Fruit fly (Drosophila melanogaster) whole organism, embryonic: ENCODE data around the gene mol.
A peak's percentile ranks its signal among the peaks of the same experiment; 100 is the strongest.

Source experiments
- Awh ChIP-seq: fragments of 200-800 bp; sonication (Bioruptor generic); IDR thresholded peaks from 2 replicates; pipeline ENCODE4, ENCODE4 v1.3.6; 2022; ENCODE audit warnings: missing biosample characterization, missing genetic modification characterization
- B-H1 ChIP-seq: fragments of 200-800 bp; sonication (Bioruptor generic); IDR thresholded peaks from 3 replicates; pipeline ENCODE4 v1.3.6; 2022; ENCODE audit warnings: missing biosample characterization, missing genetic modification characterization
- Bteb2 ChIP-seq: fragments of 200-800 bp; sonication (Bioruptor generic); optimal IDR thresholded peaks from 2 replicates; lab custom pipeline; 2016; ENCODE audit warnings: missing biosample characterization, missing genetic modification characterization
- CG10959 ChIP-seq: fragments of 200-800 bp; sonication (Bioruptor generic); IDR thresholded peaks from 2 replicates; pipeline ENCODE4 v1.3.6; 2022; ENCODE audit warnings: missing biosample characterization, missing genetic modification characterization
- CG11695 ChIP-seq: fragments of 200-800 bp; sonication (Bioruptor generic); IDR thresholded peaks from 3 replicates; pipeline ENCODE4 v1.3.6; 2022; ENCODE audit warnings: missing biosample characterization, missing genetic modification characterization
- CG11723 ChIP-seq: fragments of 200-800 bp; sonication (Bioruptor generic); optimal IDR thresholded peaks from 2 replicates; lab custom pipeline; 2017; ENCODE audit warnings: missing biosample characterization, mild to moderate bottlenecking, missing genetic modification characterization
- CG16813 ChIP-seq: fragments of 200-800 bp; sonication (Bioruptor generic); IDR thresholded peaks from 3 replicates; pipeline ENCODE4 v1.3.6; 2022; ENCODE audit warnings: missing biosample characterization, missing genetic modification characterization; ENCODE audit not compliant: partially characterized antibody
- CG18262 ChIP-seq: fragments of 200-800 bp; optimal IDR thresholded peaks from 3 replicates; lab custom pipeline; 2019; ENCODE audit warnings: missing biosample characterization, mild to moderate bottlenecking, missing genetic modification characterization, moderate library complexity
- CG1832 ChIP-seq: fragments of 200-800 bp; sonication (Bioruptor generic); optimal IDR thresholded peaks from 2 replicates; lab custom pipeline; 2017; ENCODE audit warnings: missing biosample characterization, mild to moderate bottlenecking, missing genetic modification characterization, inconsistent platforms
- CG18619 ChIP-seq: fragments of 200-800 bp; sonication (Bioruptor generic); optimal IDR thresholded peaks from 3 replicates; lab custom pipeline; 2017; ENCODE audit warnings: missing biosample characterization, mild to moderate bottlenecking, missing genetic modification characterization
- CG18764 ChIP-seq: fragments of 200-800 bp; sonication (Bioruptor generic); optimal IDR thresholded peaks from 3 replicates; lab custom pipeline; 2016; ENCODE audit warnings: missing biosample characterization, missing genetic modification characterization
- CG2202 ChIP-seq: fragments of 200-800 bp; sonication (Bioruptor generic); optimal IDR thresholded peaks from 2 replicates; lab custom pipeline; 2018; ENCODE audit warnings: missing biosample characterization, mild to moderate bottlenecking, missing genetic modification characterization
- CG3065 ChIP-seq: fragments of 200-800 bp; sonication (Bioruptor generic); optimal IDR thresholded peaks from 2 replicates; lab custom pipeline; 2016; ENCODE audit warnings: missing biosample characterization, missing genetic modification characterization
- CG34376 ChIP-seq: fragments of 200-800 bp; sonication (Bioruptor generic); optimal IDR thresholded peaks from 2 replicates; lab custom pipeline; 2018; ENCODE audit warnings: missing biosample characterization, mild to moderate bottlenecking, missing genetic modification characterization
- CG3847 ChIP-seq: fragments of 200-800 bp; sonication (Bioruptor generic); IDR thresholded peaks from 2 replicates; pipeline ENCODE4 v1.3.6; 2022; ENCODE audit warnings: missing biosample characterization, missing genetic modification characterization
- CG5953 ChIP-seq: fragments of 200-800 bp; sonication (Bioruptor generic); IDR thresholded peaks from 2 replicates; pipeline ENCODE4 v1.3.6; 2022; ENCODE audit warnings: missing biosample characterization, missing genetic modification characterization
- CG6175 ChIP-seq: fragments of 200-800 bp; sonication (Bioruptor generic); IDR thresholded peaks from 3 replicates; pipeline ENCODE4 v1.3.6; 2022; ENCODE audit warnings: missing biosample characterization, missing genetic modification characterization
- CG7271 ChIP-seq: fragments of 200-800 bp; sonication (Bioruptor generic); optimal IDR thresholded peaks from 2 replicates; lab custom pipeline; 2018; ENCODE audit warnings: missing biosample characterization, mild to moderate bottlenecking, missing genetic modification characterization, moderate library complexity
- CG8924 ChIP-seq: fragments of 200-800 bp; optimal IDR thresholded peaks from 3 replicates; lab custom pipeline; 2019; ENCODE audit warnings: missing biosample characterization, mild to moderate bottlenecking, missing genetic modification characterization, moderate library complexity
- CG8944 ChIP-seq: fragments of 200-800 bp; sonication (Bioruptor generic); optimal IDR thresholded peaks from 3 replicates; lab custom pipeline; 2016; ENCODE audit warnings: missing biosample characterization, missing genetic modification characterization
- Dip3 ChIP-seq: fragments of 200-800 bp; sonication (Bioruptor generic); optimal IDR thresholded peaks from 3 replicates; lab custom pipeline; 2016; ENCODE audit warnings: missing biosample characterization, missing genetic modification characterization
- Doc2 ChIP-seq: fragments of 200-800 bp; sonication (Bioruptor generic); IDR thresholded peaks from 2 replicates; pipeline ENCODE4 v1.3.6; 2022; ENCODE audit warnings: missing biosample characterization, missing genetic modification characterization
- HLH54F ChIP-seq: fragments of 200-800 bp; sonication (Bioruptor generic); optimal IDR thresholded peaks from 3 replicates; lab custom pipeline; 2016; ENCODE audit warnings: missing biosample characterization, missing genetic modification characterization
- Mad ChIP-seq: fragments of 200-800 bp; sonication (Bioruptor generic); optimal IDR thresholded peaks from 2 replicates; lab custom pipeline; 2016; ENCODE audit warnings: missing biosample characterization, missing genetic modification characterization
- Nf-YA ChIP-seq: fragments of 200-800 bp; sonication (Bioruptor generic); IDR thresholded peaks from 2 replicates; pipeline ENCODE4 v1.3.6; 2022; ENCODE audit warnings: missing biosample characterization, missing genetic modification characterization
- Nf-YB ChIP-seq: fragments of 200-800 bp; sonication (Bioruptor generic); optimal IDR thresholded peaks from 3 replicates; lab custom pipeline; 2019; ENCODE audit warnings: missing biosample characterization, mild to moderate bottlenecking, missing genetic modification characterization, moderate library complexity
- Nf-YC ChIP-seq: fragments of 200-800 bp; optimal IDR thresholded peaks from 3 replicates; lab custom pipeline; 2019; ENCODE audit warnings: missing biosample characterization, mild to moderate bottlenecking, missing genetic modification characterization, moderate library complexity
- Opbp ChIP-seq: fragments of 200-800 bp; sonication (Bioruptor generic); IDR thresholded peaks from 3 replicates; pipeline ENCODE4 v1.3.6; 2022; ENCODE audit warnings: missing biosample characterization, missing genetic modification characterization; ENCODE audit not compliant: partially characterized antibody
- Rx ChIP-seq: fragments of 200-800 bp; sonication (Bioruptor generic); IDR thresholded peaks from 2 replicates; pipeline ENCODE4 v1.3.6; 2022; ENCODE audit warnings: missing biosample characterization, missing genetic modification characterization
- YL-1 ChIP-seq: fragments of 200-800 bp; sonication (Bioruptor generic); optimal IDR thresholded peaks from 3 replicates; lab custom pipeline; 2017; ENCODE audit warnings: missing biosample characterization, mild to moderate bottlenecking, missing genetic modification characterization
- abd-A ChIP-seq: fragments of 200-800 bp; sonication (Bioruptor generic); optimal IDR thresholded peaks from 3 replicates; lab custom pipeline; 2019; ENCODE audit warnings: missing biosample characterization, mild to moderate bottlenecking, missing genetic modification characterization, moderate library complexity
- ap ChIP-seq: fragments of 200-800 bp; sonication (Bioruptor generic); IDR thresholded peaks from 2 replicates; pipeline ENCODE4 v1.3.6; 2022; ENCODE audit warnings: missing biosample characterization, missing genetic modification characterization
- bbx ChIP-seq: fragments of 200-800 bp; sonication (Bioruptor generic); IDR thresholded peaks from 2 replicates; pipeline ENCODE4 v1.3.6; 2022; ENCODE audit warnings: missing biosample characterization, missing genetic modification characterization; ENCODE audit not compliant: partially characterized antibody
- crc ChIP-seq: fragments of 200-800 bp; sonication (Bioruptor generic); optimal IDR thresholded peaks from 2 replicates; lab custom pipeline; 2016; ENCODE audit warnings: missing biosample characterization, missing genetic modification characterization
- dimm ChIP-seq: fragments of 200-800 bp; sonication (Bioruptor generic); IDR thresholded peaks from 2 replicates; pipeline ENCODE4 v1.3.6; 2022; ENCODE audit warnings: missing biosample characterization, missing genetic modification characterization
- disco-r ChIP-seq: fragments of 200-800 bp; sonication (Bioruptor generic); optimal IDR thresholded peaks from 2 replicates; lab custom pipeline; 2016; ENCODE audit warnings: missing biosample characterization, missing genetic modification characterization
- en ChIP-seq: fragments of 200-800 bp; sonication (Bioruptor generic); optimal IDR thresholded peaks from 2 replicates; lab custom pipeline; 2016; ENCODE audit warnings: missing biosample characterization, missing genetic modification characterization
- eve ChIP-seq, 2 experiments: fragments of >200 bp; optimal IDR thresholded peaks; 2 replicates each; lab custom pipeline; 2017; ENCODE audit warnings: missing biosample characterization in 2 of 2, missing genetic modification characterization in 2 of 2
- kah ChIP-seq: fragments of 200-800 bp; sonication (Bioruptor generic); optimal IDR thresholded peaks from 2 replicates; lab custom pipeline; 2018; ENCODE audit warnings: missing biosample characterization, mild to moderate bottlenecking, missing genetic modification characterization
- repo ChIP-seq: fragments of 200-800 bp; sonication (Bioruptor generic); optimal IDR thresholded peaks from 2 replicates; lab custom pipeline; 2016; ENCODE audit warnings: missing biosample characterization, missing genetic modification characterization
- row ChIP-seq: fragments of 200-800 bp; sonication (Bioruptor generic); IDR thresholded peaks from 3 replicates; pipeline ENCODE4 v1.3.6; 2022; ENCODE audit warnings: missing biosample characterization, missing genetic modification characterization
- sc ChIP-seq, 3 experiments: fragments of >200 bp in 2 of 3; fragments of 200-800 bp in 1 of 3; sonication (Bioruptor generic) in 1 of 3; optimal IDR thresholded peaks; 2 replicates in 2 of 3; 3 replicates in 1 of 3; lab custom pipeline; 2017; ENCODE audit warnings: mild to moderate bottlenecking in 1 of 3, missing biosample characterization in 1 of 3, missing genetic modification characterization in 1 of 3, missing genetic modification reagents in 1 of 3
- sd ChIP-seq: fragments of 200-800 bp; sonication (Bioruptor generic); optimal IDR thresholded peaks from 3 replicates; lab custom pipeline; 2018; ENCODE audit warnings: missing biosample characterization, mild to moderate bottlenecking, missing genetic modification characterization, moderate library complexity
- sisA ChIP-seq: fragments of 200-800 bp; sonication (Bioruptor generic); IDR thresholded peaks from 2 replicates; pipeline ENCODE4 v1.3.6; 2022; ENCODE audit warnings: missing biosample characterization, missing genetic modification characterization
- slbo ChIP-seq: fragments of 200-800 bp; sonication (Bioruptor generic); IDR thresholded peaks from 2 replicates; pipeline ENCODE4 v1.3.6; 2022; ENCODE audit warnings: missing biosample characterization, missing genetic modification characterization
- sqz ChIP-seq: fragments of 200-800 bp; sonication (Bioruptor generic); optimal IDR thresholded peaks from 3 replicates; lab custom pipeline; 2018; ENCODE audit warnings: missing biosample characterization, mild to moderate bottlenecking, missing genetic modification characterization
- tll ChIP-seq, 2 experiments: fragments of 200-800 bp in 1 of 2; fragments of >200 bp in 1 of 2; sonication (Bioruptor generic) in 1 of 2; optimal IDR thresholded peaks; 2 replicates each; lab custom pipeline; 2017 to 2019; ENCODE audit warnings: missing biosample characterization in 2 of 2, missing genetic modification characterization in 2 of 2, mild to moderate bottlenecking in 1 of 2, moderate library complexity in 1 of 2
- toy ChIP-seq: fragments of 200-800 bp; sonication (Bioruptor generic); IDR thresholded peaks from 2 replicates; pipeline ENCODE4 v1.3.6; 2022; ENCODE audit warnings: missing biosample characterization, missing genetic modification characterization
- vnd ChIP-seq: fragments of 200-800 bp; sonication (Bioruptor generic); IDR thresholded peaks from 3 replicates; pipeline ENCODE4 v1.3.6; 2022; ENCODE audit warnings: missing biosample characterization, missing genetic modification characterization; ENCODE audit not compliant: partially characterized antibody
- wek ChIP-seq: fragments of 200-800 bp; sonication (Bioruptor generic); optimal IDR thresholded peaks from 3 replicates; lab custom pipeline; 2018; ENCODE audit warnings: missing biosample characterization, mild to moderate bottlenecking, missing genetic modification characterization, moderate library complexity
- zf30C ChIP-seq: fragments of 200-800 bp; sonication (Bioruptor generic); optimal IDR thresholded peaks from 3 replicates; lab custom pipeline; 2018; ENCODE audit warnings: missing biosample characterization, mild to moderate bottlenecking, missing genetic modification characterization

The mol gene

dm6 chr2L:15009703-15010102 is 12.3 kb upstream of the mol start, which contains the start of the genes THG and Rnmt (continued):
- TF ChIP-seq bbx (peak; percentile 81), CG1832 (no peak), Bteb2 (peak; percentile 68), Doc2 (GFP tag; lab: Robert Waterston, UW) (no peak), CG10959 (GFP tag; lab: Robert Waterston, UW) (peak; percentile 84), CG7271 (peak; percentile 71), YL-1 (peak; percentile 49), CG5953 (GFP tag; lab: Robert Waterston, UW) (peak; percentile 71), CG3065 (peak; percentile 63), ap (GFP tag; lab: Robert Waterston, UW) (peak; percentile 74), CG8924 (tag; lab: Kevin White, UChicago) (peak; percentile 84), CG3847 (GFP tag; lab: Robert Waterston, UW) (peak; percentile 84), Nf-YC (tag; lab: Kevin White, UChicago) (peak; percentile 75), CG11723 (GFP tag; lab: Kevin White, UChicago) (peak; percentile 67), slbo (GFP tag; lab: Robert Waterston, UW) (peak; percentile 90), wek (GFP tag; lab: Kevin White, UChicago) (no peak), CG18619 (peak; percentile 69), Nf-YA (no peak), sc (optimal IDR thresholded peaks at IDR 0.05; lab: Kevin White, UChicago) (no peak), sc (GFP tag; optimal IDR thresholded peaks at IDR 0.05; lab: Kevin White, UChicago) (peak; percentile 61), HLH54F (GFP tag; lab: Kevin White, UChicago) (peak; percentile 66), CG18262 (tag; lab: Kevin White, UChicago) (peak; percentile 76), CG11695 (GFP tag; lab: Robert Waterston, UW) (peak; percentile 69; the same call in 2 of the 3 replicates), kah (GFP tag; lab: Kevin White, UChicago) (peak; percentile 7), row (GFP tag; lab: Robert Waterston, UW) (peak; percentile 94), repo (GFP tag; lab: Kevin White, UChicago) (peak; percentile 29), en (GFP tag; lab: Kevin White, UChicago) (peak; percentile 33), Nf-YB (GFP tag; lab: Kevin White, UChicago) (peak; percentile 60), Mad (GFP tag; lab: Kevin White, UChicago) (peak; percentile 74), crc (peak; percentile 41), CG16813 (peak; percentile 86), Rx (peak; percentile 75), eve (GFP tag; optimal IDR thresholded peaks at IDR 0.05; lab: Kevin White, UChicago) (no peak), sisA (GFP tag; lab: Robert Waterston, UW) (peak; percentile 78), zf30C (GFP tag; lab: Kevin White, UChicago) (no peak), vnd (GFP tag; lab: Robert Waterston, UW) (peak; percentile 82), CG34376 (peak; percentile 61), CG2202 (tag; lab: Kevin White, UChicago) (peak; percentile 72), Dip3 (GFP tag; lab: Kevin White, UChicago) (peak; percentile 60), sqz (GFP tag; lab: Kevin White, UChicago) (no peak), tll (GFP tag; optimal IDR thresholded peaks at IDR 0.05; lab: Kevin White, UChicago) (no peak), toy (0 out of 2 replicates have a peak, but pooled peaks have one; percentile 28), CG18764 (GFP tag; lab: Kevin White, UChicago) (peak; percentile 71), B-H1 (peak; percentile 68), Awh (GFP tag; lab: Robert Waterston, UW) (peak; percentile 73), dimm (GFP tag; lab: Robert Waterston, UW) (peak; percentile 42; the same call in 1 of the 2 replicates), sd (tag; lab: Kevin White, UChicago) (peak; percentile 50), Opbp (peak; percentile 84), abd-A (peak; percentile 8), CG8944 (GFP tag; lab: Kevin White, UChicago) (peak; percentile 30), disco-r (GFP tag; lab: Kevin White, UChicago) (peak; percentile 13), CG6175 (GFP tag; lab: Robert Waterston, UW) (peak; percentile 71)
